Fruit fly (Drosophila melanogaster) whole organism, prepupa: ENCODE results near the gene Tudor-SN.

Experiments
- Blimp-1 ChIP-seq: fragments of 200-800 bp; sonication (Bioruptor generic); optimal IDR thresholded peaks from 3 replicates; lab custom pipeline; 2017; ENCODE audit warnings: missing biosample characterization, missing genetic modification characterization, mild to moderate bottlenecking, moderate library complexity, missing genetic modification reagents
- CG10631 ChIP-seq: fragments of 200-800 bp; sonication (Bioruptor generic); optimal IDR thresholded peaks from 2 replicates; lab custom pipeline; 2016; ENCODE audit warnings: missing biosample characterization, missing genetic modification characterization
- CG10669 ChIP-seq: fragments of 200-800 bp; sonication (Bioruptor generic); optimal IDR thresholded peaks from 3 replicates; lab custom pipeline; 2018; ENCODE audit warnings: missing biosample characterization, mild to moderate bottlenecking, missing genetic modification characterization, moderate library complexity
- CG11294 ChIP-seq: fragments of 200-800 bp; sonication (Bioruptor generic); IDR thresholded peaks from 2 replicates; pipeline ENCODE4 v1.3.6; 2022; ENCODE audit warnings: missing biosample characterization, missing genetic modification characterization
- CG11762 ChIP-seq: fragments of 200-800 bp; sonication (Bioruptor generic); optimal IDR thresholded peaks from 3 replicates; lab custom pipeline; 2016; ENCODE audit warnings: missing biosample characterization, missing genetic modification characterization; ENCODE audit not compliant: insufficient read depth
- CG11902 ChIP-seq: fragments of 200-800 bp; sonication (Bioruptor generic); optimal IDR thresholded peaks from 3 replicates; lab custom pipeline; 2016; ENCODE audit warnings: missing biosample characterization, missing genetic modification characterization
- CG16779 ChIP-seq: fragments of 200-800 bp; sonication (Bioruptor generic); optimal IDR thresholded peaks from 3 replicates; lab custom pipeline; 2017; ENCODE audit warnings: missing biosample characterization, mild to moderate bottlenecking, missing genetic modification characterization
- CG32006 ChIP-seq: fragments of 200-800 bp; sonication (Bioruptor generic); optimal IDR thresholded peaks from 3 replicates; lab custom pipeline; 2017; ENCODE audit warnings: missing biosample characterization, mild to moderate bottlenecking, missing genetic modification characterization
- CG34406 ChIP-seq: fragments of 200-800 bp; sonication (Bioruptor generic); optimal IDR thresholded peaks from 3 replicates; lab custom pipeline; 2016; ENCODE audit warnings: missing biosample characterization, missing genetic modification characterization
- CG3919 ChIP-seq: fragments of 200-800 bp; sonication (Bioruptor generic); optimal IDR thresholded peaks from 3 replicates; lab custom pipeline; 2016; ENCODE audit warnings: missing biosample characterization, missing genetic modification characterization
- CG4318 ChIP-seq: fragments of 200-800 bp; sonication (Bioruptor generic); optimal IDR thresholded peaks from 3 replicates; lab custom pipeline; 2017; ENCODE audit warnings: missing biosample characterization, mild to moderate bottlenecking, missing genetic modification characterization
- CG6163 ChIP-seq: fragments of 200-800 bp; sonication (Bioruptor generic); IDR thresholded peaks from 3 replicates; pipeline ENCODE4 v1.3.6; 2022; ENCODE audit warnings: missing biosample characterization, missing genetic modification characterization
- CG6276 ChIP-seq: fragments of 200-800 bp; sonication (Bioruptor generic); optimal IDR thresholded peaks from 2 replicates; lab custom pipeline; 2017; ENCODE audit warnings: missing biosample characterization, mild to moderate bottlenecking, missing genetic modification characterization
- CG6808 ChIP-seq: fragments of 200-800 bp; sonication (Bioruptor generic); optimal IDR thresholded peaks from 3 replicates; lab custom pipeline; 2017; ENCODE audit warnings: missing biosample characterization, missing genetic modification characterization, mild to moderate bottlenecking, moderate library complexity, missing genetic modification reagents
- CG6854 ChIP-seq: fragments of 200-800 bp; sonication (Bioruptor generic); optimal IDR thresholded peaks from 2 replicates; lab custom pipeline; 2017; ENCODE audit warnings: missing biosample characterization, mild to moderate bottlenecking, missing genetic modification characterization
- CG7368 ChIP-seq: fragments of 200-800 bp; sonication (Bioruptor generic); optimal IDR thresholded peaks from 3 replicates; lab custom pipeline; 2016; ENCODE audit warnings: missing biosample characterization, missing genetic modification characterization
- CG8119 ChIP-seq: fragments of 200-800 bp; sonication (Bioruptor generic); IDR thresholded peaks from 3 replicates; pipeline ENCODE4 v1.3.6; 2022; ENCODE audit warnings: missing biosample characterization, missing genetic modification characterization
- CG8319 ChIP-seq: fragments of 200-800 bp; sonication (Bioruptor generic); optimal IDR thresholded peaks from 3 replicates; lab custom pipeline; 2016; ENCODE audit warnings: missing biosample characterization, missing genetic modification characterization
- CG8632 ChIP-seq: fragments of 200-800 bp; sonication (Bioruptor generic); optimal IDR thresholded peaks from 3 replicates; lab custom pipeline; 2016; ENCODE audit warnings: missing biosample characterization, missing genetic modification characterization
- CG9139 ChIP-seq: fragments of 200-800 bp; sonication (Bioruptor generic); optimal IDR thresholded peaks from 3 replicates; lab custom pipeline; 2017; ENCODE audit warnings: missing biosample characterization, mild to moderate bottlenecking, missing genetic modification characterization
- Eip75B ChIP-seq: fragments of 200-800 bp; sonication (Bioruptor generic); optimal IDR thresholded peaks from 3 replicates; lab custom pipeline; 2016; ENCODE audit warnings: missing biosample characterization, missing genetic modification characterization
- Eip78C ChIP-seq: fragments of 200-800 bp; sonication (Bioruptor generic); peaks from one replicate; lab custom pipeline; 2016; ENCODE audit warnings: missing biosample characterization, missing genetic modification characterization
- Eip93F ChIP-seq: fragments of 200-800 bp; sonication (Bioruptor generic); optimal IDR thresholded peaks from 2 replicates; lab custom pipeline; 2016; ENCODE audit warnings: missing biosample characterization, mild to moderate bottlenecking, missing genetic modification characterization
- Ets21C ChIP-seq: fragments of 200-800 bp; sonication (Bioruptor generic); optimal IDR thresholded peaks from 3 replicates; lab custom pipeline; 2016; ENCODE audit warnings: missing biosample characterization, missing genetic modification characterization
- Ets96B ChIP-seq: fragments of 200-800 bp; optimal IDR thresholded peaks from 2 replicates; lab custom pipeline; 2019; ENCODE audit warnings: missing biosample characterization, mild to moderate bottlenecking, missing genetic modification characterization, moderate library complexity
- Gug ChIP-seq: fragments of 200-800 bp; sonication (Bioruptor generic); IDR thresholded peaks from 2 replicates; pipeline ENCODE4 v1.3.6; 2022; ENCODE audit warnings: missing biosample characterization, missing genetic modification characterization
- Hr38 ChIP-seq: sonication (Bioruptor generic); optimal IDR thresholded peaks from 2 replicates; lab custom pipeline; 2016; ENCODE audit warnings: missing biosample characterization, missing genetic modification characterization
- Hr39 ChIP-seq: fragments of 200-800 bp; sonication (Bioruptor generic); optimal IDR thresholded peaks from 2 replicates; lab custom pipeline; 2016; ENCODE audit warnings: missing biosample characterization, missing genetic modification characterization
- Hr4 ChIP-seq: fragments of 200-800 bp; sonication (Bioruptor generic); optimal IDR thresholded peaks from 3 replicates; lab custom pipeline; 2016; ENCODE audit warnings: missing biosample characterization, missing genetic modification characterization
- Lpt ChIP-seq: fragments of 200-800 bp; sonication (Bioruptor generic); optimal IDR thresholded peaks from 3 replicates; lab custom pipeline; 2016; ENCODE audit warnings: missing biosample characterization, missing genetic modification characterization
- Met ChIP-seq: fragments of 200-800 bp; sonication (Bioruptor generic); optimal IDR thresholded peaks from 3 replicates; lab custom pipeline; 2016; ENCODE audit warnings: missing biosample characterization, missing genetic modification characterization
- OdsH ChIP-seq: fragments of 200-800 bp; sonication (Bioruptor generic); optimal IDR thresholded peaks from 3 replicates; lab custom pipeline; 2016; ENCODE audit warnings: missing biosample characterization, missing genetic modification characterization
- Smox ChIP-seq: fragments of 200-800 bp; sonication (Bioruptor generic); optimal IDR thresholded peaks from 3 replicates; lab custom pipeline; 2016; ENCODE audit warnings: missing biosample characterization, missing genetic modification characterization
- Sox102F ChIP-seq: fragments of 200-800 bp; sonication (Bioruptor generic); optimal IDR thresholded peaks from 2 replicates; lab custom pipeline; 2016; ENCODE audit warnings: missing biosample characterization, mild to moderate bottlenecking, missing genetic modification characterization
- Sox15 ChIP-seq: fragments of 200-800 bp; sonication (Bioruptor generic); optimal IDR thresholded peaks from 3 replicates; lab custom pipeline; 2016; ENCODE audit warnings: missing biosample characterization, missing genetic modification characterization
- cyc ChIP-seq: fragments of 200-800 bp; sonication (Bioruptor generic); optimal IDR thresholded peaks from 3 replicates; lab custom pipeline; 2016; ENCODE audit warnings: missing biosample characterization, missing genetic modification characterization
- dac ChIP-seq: fragments of 200-800 bp; sonication (Bioruptor generic); optimal IDR thresholded peaks from 2 replicates; lab custom pipeline; 2017; ENCODE audit warnings: missing biosample characterization, mild to moderate bottlenecking, missing genetic modification characterization
- dsx ChIP-seq: fragments of 200-800 bp; optimal IDR thresholded peaks from 3 replicates; lab custom pipeline; 2019; ENCODE audit warnings: missing biosample characterization, mild to moderate bottlenecking, missing genetic modification characterization, moderate library complexity; ENCODE audit not compliant: poor library complexity, severe bottlenecking
- eg ChIP-seq: fragments of 200-800 bp; sonication (Bioruptor generic); IDR thresholded peaks from 3 replicates; pipeline ENCODE4 v1.3.6; 2022; ENCODE audit warnings: missing biosample characterization, missing genetic modification characterization
- esn ChIP-seq: fragments of 200-800 bp; sonication (Bioruptor generic); optimal IDR thresholded peaks from 2 replicates; lab custom pipeline; 2016; ENCODE audit warnings: missing biosample characterization, mild to moderate bottlenecking, missing genetic modification characterization, moderate library complexity
- fd59A ChIP-seq: fragments of 200-800 bp; sonication (Bioruptor generic); optimal IDR thresholded peaks from 2 replicates; lab custom pipeline; 2017; ENCODE audit warnings: missing biosample characterization, mild to moderate bottlenecking, missing genetic modification characterization, missing genetic modification reagents
- fd85E ChIP-seq: fragments of 200-800 bp; sonication (Bioruptor generic); optimal IDR thresholded peaks from 3 replicates; lab custom pipeline; 2016; ENCODE audit warnings: missing biosample characterization, missing genetic modification characterization
- fkh ChIP-seq: fragments of 200-800 bp; sonication (Bioruptor generic); optimal IDR thresholded peaks from 3 replicates; lab custom pipeline; 2017; ENCODE audit warnings: missing biosample characterization, mild to moderate bottlenecking, missing genetic modification characterization, moderate library complexity
- lz ChIP-seq: fragments of 200-800 bp; sonication (Bioruptor generic); optimal IDR thresholded peaks from 3 replicates; lab custom pipeline; 2016; ENCODE audit warnings: missing biosample characterization, missing genetic modification characterization
- pdm3 ChIP-seq: fragments of 200-800 bp; sonication (Bioruptor generic); optimal IDR thresholded peaks from 3 replicates; lab custom pipeline; 2016; ENCODE audit warnings: missing biosample characterization, missing genetic modification characterization
- spab ChIP-seq: fragments of 200-800 bp; sonication (Bioruptor generic); optimal IDR thresholded peaks from 2 replicates; lab custom pipeline; 2017; ENCODE audit warnings: missing biosample characterization, mild to moderate bottlenecking, missing genetic modification characterization, missing genetic modification reagents
- ss ChIP-seq, 2 experiments: fragments of 200-800 bp; sonication (Bioruptor generic); optimal IDR thresholded peaks; 2 replicates in 1 of 2; 3 replicates in 1 of 2; lab custom pipeline; 2017 to 2018; ENCODE audit warnings: mild to moderate bottlenecking in 2 of 2, missing biosample characterization in 2 of 2, missing genetic modification characterization in 2 of 2, moderate library complexity in 1 of 2
- svp ChIP-seq: fragments of 200-800 bp; sonication (Bioruptor generic); peaks from one replicate; lab custom pipeline; 2016; ENCODE audit warnings: missing biosample characterization, missing genetic modification characterization
- topi ChIP-seq: fragments of 200-800 bp; sonication (Bioruptor generic); optimal IDR thresholded peaks from 3 replicates; lab custom pipeline; 2016; ENCODE audit warnings: missing biosample characterization, missing genetic modification characterization
- vri ChIP-seq: fragments of 200-800 bp; sonication (Bioruptor generic); optimal IDR thresholded peaks from 3 replicates; lab custom pipeline; 2016; ENCODE audit warnings: missing biosample characterization, mild to moderate bottlenecking, missing genetic modification characterization

Tudor-SN gene

dm6 chr3L:270760-271500 lies 6.8 kb upstream of the Tudor-SN start, which contains the start of gene miple2:
Gene miple2 (plus strand): TSS chr3L:271200.
- TF ChIP-seq Ets21C = peak; percentile 45
- TF ChIP-seq OdsH (GFP tag; lab: Kevin White, UChicago) = peak; percentile 61
- TF ChIP-seq Eip93F (GFP tag; lab: Kevin White, UChicago) = no peak
- peak; percentile 58 for TF ChIP-seq CG3919
- no peak for TF ChIP-seq Gug (GFP tag; lab: Robert Waterston, UW)
- TF ChIP-seq cyc (GFP tag; lab: Kevin White, UChicago) = peak; percentile 52
- TF ChIP-seq CG6808 (GFP tag; lab: Kevin White, UChicago) = peak; percentile 41
- peak; percentile 76 for TF ChIP-seq CG10631 (GFP tag; lab: Kevin White, UChicago)
- peak; percentile 12 for TF ChIP-seq CG7368 (GFP tag; lab: Kevin White, UChicago)
- peak; percentile 64 to 70 for TF ChIP-seq ss (GFP tag; optimal IDR thresholded peaks at IDR 0.05; lab: Kevin White, UChicago)
- no peak for TF ChIP-seq CG11294 (GFP tag; lab: Robert Waterston, UW)
- TF ChIP-seq Ets96B (tag; lab: Kevin White, UChicago) = peak; percentile 69
- TF ChIP-seq CG32006 = peak; percentile 86
- TF ChIP-seq CG8319 = peak; percentile 32
- no peak for TF ChIP-seq Sox15 (GFP tag; lab: Kevin White, UChicago)
- TF ChIP-seq CG6854 = peak; percentile 12
- peak; percentile 44; the same call in 2 of the 3 replicates for TF ChIP-seq CG8119 (GFP tag; lab: Robert Waterston, UW)
- TF ChIP-seq vri (GFP tag; lab: Kevin White, UChicago) = peak; percentile 90
- peak; percentile 7 for TF ChIP-seq CG34406 (GFP tag; lab: Kevin White, UChicago)
- peak; percentile 60 for TF ChIP-seq Lpt (GFP tag; lab: Kevin White, UChicago)
- TF ChIP-seq Sox102F = peak; percentile 64
- TF ChIP-seq CG11762 (GFP tag; lab: Kevin White, UChicago) = peak; percentile 67
- TF ChIP-seq spab (GFP tag; lab: Kevin White, UChicago) = peak; percentile 57
- TF ChIP-seq Met (GFP tag; lab: Kevin White, UChicago) = peak; percentile 66
- TF ChIP-seq CG6163 (GFP tag; lab: Robert Waterston, UW) = peak; percentile 56; the same call in 2 of the 3 replicates
- TF ChIP-seq CG8632 (GFP tag; lab: Kevin White, UChicago) = peak; percentile 59
- TF ChIP-seq fd59A = peak; percentile 67
- peak; percentile 93 for TF ChIP-seq Eip78C (GFP tag; lab: Kevin White, UChicago)
- TF ChIP-seq lz (GFP tag; lab: Kevin White, UChicago) = peak; percentile 59
- TF ChIP-seq CG6276 (GFP tag; lab: Kevin White, UChicago) = peak; percentile 61
- no peak for TF ChIP-seq CG9139
- peak; percentile 64 for TF ChIP-seq topi (GFP tag; lab: Kevin White, UChicago)
- no peak for TF ChIP-seq Hr38 (GFP tag; lab: Kevin White, UChicago)
- TF ChIP-seq dac (GFP tag; lab: Kevin White, UChicago) = peak; percentile 21
- TF ChIP-seq eg = peak; percentile 57; the same call in 2 of the 3 replicates
- TF ChIP-seq pdm3 = peak; percentile 74
- no peak for TF ChIP-seq fd85E (GFP tag; lab: Kevin White, UChicago)
- TF ChIP-seq fkh (GFP tag; lab: Kevin White, UChicago) = peak; percentile 97
- no peak for TF ChIP-seq CG11902 (GFP tag; lab: Kevin White, UChicago)
- peak; percentile 69 for TF ChIP-seq Eip75B (GFP tag; lab: Kevin White, UChicago)
- TF ChIP-seq CG10669 = peak; percentile 66
- peak; percentile 73 for TF ChIP-seq Smox
- TF ChIP-seq esn (GFP tag; lab: Kevin White, UChicago) = peak; percentile 74
- TF ChIP-seq dsx = peak; percentile 11
- peak; percentile 43 for TF ChIP-seq CG16779
- peak; percentile 56 for TF ChIP-seq Hr39 (GFP tag; lab: Kevin White, UChicago)
- TF ChIP-seq Blimp-1 (GFP tag; lab: Kevin White, UChicago) = peak; percentile 16
- TF ChIP-seq svp = no peak
- TF ChIP-seq Hr4 (GFP tag; lab: Kevin White, UChicago) = peak; percentile 76
- no peak for TF ChIP-seq CG4318 (GFP tag; lab: Kevin White, UChicago)
